Fruit fly (Drosophila melanogaster): Measurements from ENCODE around the gene nudC.

- TF ChIP-seq CG1621 (tag; optimal IDR thresholded peaks at IDR 0.05) (no peak), Gug (GFP tag; IDR thresholded peaks at IDR 0.05) (no peak), Blimp-1 (GFP tag; optimal IDR thresholded peaks at IDR 0.05) (no peak), cyc (GFP tag; optimal IDR thresholded peaks at IDR 0.05) (no peak), CG6854 (GFP tag; optimal IDR thresholded peaks at IDR 0.05) (no peak), Hr4 (GFP tag; optimal IDR thresholded peaks at IDR 0.05) (no peak), net (GFP tag; optimal IDR thresholded peaks at IDR 0.05) (no peak)
These were observed 19.9 kb downstream of the nudC start for dm6 chr3L:16824725-16825124.

Measured in whole organism, prepupa.